Worm (Caenorhabditis elegans): Measurements from ENCODE around the gene sdz-28.

sdz-28 gene

DNA sequence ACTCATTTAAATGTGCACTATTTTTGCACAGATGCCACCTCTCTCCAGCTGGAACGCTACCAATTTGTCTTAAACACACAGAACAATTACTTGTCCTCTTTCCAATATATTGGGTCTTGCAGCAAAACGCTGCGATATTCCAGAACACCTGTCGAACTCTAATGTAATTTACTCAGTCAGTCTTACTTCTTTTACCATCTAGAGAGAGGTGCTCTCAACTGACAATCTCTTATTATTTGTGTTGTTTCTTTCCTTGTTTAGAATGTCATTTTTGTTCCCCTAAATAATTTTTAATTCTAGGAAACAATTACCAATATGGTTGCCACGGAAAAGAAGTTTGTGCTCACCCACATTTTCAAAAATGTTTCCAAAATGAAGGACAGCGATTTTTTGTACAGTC is at the start of gene sdz-28:
TSS of gene sdz-28 (plus strand) at position 301 of the 400 bp plus-strand sequence.
- TF ChIP-seq ceh-16 (tag; optimal IDR thresholded peaks at IDR 0.05) (no peak), ceh-28 (tag; optimal IDR thresholded peaks at IDR 0.05) (no peak), ama-1 (optimal IDR thresholded peaks at IDR 0.05) (no peak), R02D3.7 (tag; optimal IDR thresholded peaks at IDR 0.05) (no peak), elt-1 (tag; optimal IDR thresholded peaks at IDR 0.05) (no peak), tbx-2 (tag; optimal IDR thresholded peaks at IDR 0.05) (no peak), snpc-4 (tag; optimal IDR thresholded peaks at IDR 0.05) (no peak), elt-3 (tag; optimal IDR thresholded peaks at IDR 0.05) (no peak), unc-62 (GFP tag; optimal IDR thresholded peaks at IDR 0.05) (no peak), pqm-1 (tag; optimal IDR thresholded peaks at IDR 0.05) (no peak), nhr-12 (tag; optimal IDR thresholded peaks at IDR 0.05) (no peak), fkh-10 (GFP tag; optimal IDR thresholded peaks at IDR 0.05) (no peak), lin-15B (tag; optimal IDR thresholded peaks at IDR 0.05) (no peak), daf-12 (tag; optimal IDR thresholded peaks at IDR 0.05) (no peak), fkh-2 (tag; optimal IDR thresholded peaks at IDR 0.05) (no peak), skn-1 (tag; optimal IDR thresholded peaks at IDR 0.05) (no peak)

DNA sequence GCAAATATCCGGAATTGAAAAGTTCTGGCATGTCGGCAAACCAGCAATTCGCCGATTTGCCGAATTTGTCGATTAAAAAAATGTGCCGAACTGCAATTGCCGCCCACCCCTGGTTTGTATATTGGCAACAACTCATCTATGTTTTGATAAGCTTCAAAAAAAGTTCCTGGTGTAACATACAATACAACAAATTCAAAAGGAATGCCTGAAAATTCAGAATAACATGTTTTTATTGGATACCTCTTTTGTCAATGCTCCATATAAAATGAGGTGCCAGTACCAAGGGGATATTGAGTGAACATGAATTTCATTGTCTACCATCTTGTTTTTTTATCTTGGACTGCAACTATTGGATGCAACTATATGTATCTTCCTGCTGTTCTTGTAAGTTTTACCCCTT is 49.6 kb upstream of the sdz-28 start, which contains the start of gene T16A1.4:
TSS of gene T16A1.4 (plus strand) at position 301 of the 400 bp plus-strand sequence.
- TF ChIP-seq nhr-77 (tag; optimal IDR thresholded peaks at IDR 0.05) (no peak), aly-2 (tag; optimal IDR thresholded peaks at IDR 0.05) (no peak), fkh-10 (GFP tag; optimal IDR thresholded peaks at IDR 0.05) (no peak), pqm-1 (tag; optimal IDR thresholded peaks at IDR 0.05) (no peak), ceh-28 (tag; optimal IDR thresholded peaks at IDR 0.05) (no peak), ztf-4 (tag; optimal IDR thresholded peaks at IDR 0.05) (no peak), unc-62 (GFP tag; optimal IDR thresholded peaks at IDR 0.05) (no peak), snpc-4 (tag; optimal IDR thresholded peaks at IDR 0.05) (no peak), fos-1 (tag; optimal IDR thresholded peaks at IDR 0.05) (no peak), nhr-67 (tag; optimal IDR thresholded peaks at IDR 0.05) (no peak), jun-1 (tag; optimal IDR thresholded peaks at IDR 0.05) (no peak)

DNA sequence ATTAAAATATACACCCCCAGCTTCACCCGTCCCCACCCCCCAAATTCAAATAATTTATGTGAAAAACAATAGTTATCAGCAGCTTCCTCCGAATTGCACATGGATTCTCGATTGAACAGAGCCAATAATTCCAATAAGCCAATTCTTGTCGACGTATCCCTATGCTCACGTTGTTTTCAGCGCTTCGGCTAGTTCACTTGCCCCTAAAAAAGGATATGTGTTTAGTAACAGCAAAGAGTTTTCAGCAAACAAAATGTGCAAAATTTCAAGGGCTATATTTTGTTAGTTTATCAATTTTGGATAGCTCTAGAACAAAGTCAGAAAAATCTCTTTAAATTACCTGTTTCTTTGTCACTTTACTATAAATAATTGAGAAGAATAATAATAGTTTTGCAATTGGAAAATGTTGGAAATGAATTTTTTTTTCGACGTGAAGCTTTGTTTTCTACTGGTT is 47.1 kb upstream of the sdz-28 start, which contains the start of the genes T16A1.5 and fbxc-49:
TSS of gene T16A1.5 (minus strand) at position 101 of the 454 bp plus-strand sequence.
TSS of gene fbxc-49 (plus strand) at position 404 of the 454 bp plus-strand sequence.
- TF ChIP-seq ZK546.5 (tag; optimal IDR thresholded peaks at IDR 0.05) (no peak), snpc-4 (tag; optimal IDR thresholded peaks at IDR 0.05) (no peak), elt-2 (tag; optimal IDR thresholded peaks at IDR 0.05) (no peak), elt-1 (tag; optimal IDR thresholded peaks at IDR 0.05) (no peak), nhr-11 (tag; optimal IDR thresholded peaks at IDR 0.05) (no peak), fos-1 (tag; optimal IDR thresholded peaks at IDR 0.05) (no peak), nhr-43 (tag; optimal IDR thresholded peaks at IDR 0.05; ENCODE audit: poor library complexity, severe bottlenecking) (no peak), ama-1 (optimal IDR thresholded peaks at IDR 0.05) (no peak), ceh-9 (tag; optimal IDR thresholded peaks at IDR 0.05) (no peak), elt-3 (tag; optimal IDR thresholded peaks at IDR 0.05) (no peak), nhr-67 (tag; optimal IDR thresholded peaks at IDR 0.05) (no peak), pqm-1 (tag; optimal IDR thresholded peaks at IDR 0.05) (no peak), jun-1 (tag; optimal IDR thresholded peaks at IDR 0.05) (no peak), nfya-1 (tag; optimal IDR thresholded peaks at IDR 0.05; ENCODE audit: insufficient read depth) (no peak)

DNA sequence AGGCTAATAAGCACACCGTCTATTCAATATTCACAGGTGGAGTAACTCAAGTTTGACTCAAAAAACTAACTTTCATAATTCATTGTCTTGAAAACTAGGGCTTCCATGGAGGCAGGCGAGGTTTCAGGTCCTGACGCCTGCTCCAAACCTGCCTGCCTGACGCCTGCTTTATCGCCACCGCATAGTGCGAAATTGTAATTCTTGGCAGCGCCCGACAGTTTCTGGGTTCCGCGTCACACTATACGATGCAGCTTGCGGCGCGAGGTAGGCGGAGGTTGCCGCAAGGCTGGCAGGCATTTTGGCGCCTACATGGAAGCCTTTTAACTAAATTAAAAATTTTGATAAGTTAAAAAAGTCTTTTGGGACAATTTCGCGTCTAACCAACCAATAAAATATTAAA is 43.7 kb upstream of the sdz-28 start:
- TF ChIP-seq sea-2 (GFP tag; optimal IDR thresholded peaks at IDR 0.05) (no peak), eor-1 (tag; optimal IDR thresholded peaks at IDR 0.05) (no peak), egl-27 (tag; optimal IDR thresholded peaks at IDR 0.05) (no peak), tbx-2 (tag; optimal IDR thresholded peaks at IDR 0.05) (no peak), lin-15B (tag; optimal IDR thresholded peaks at IDR 0.05) (no peak)

DNA sequence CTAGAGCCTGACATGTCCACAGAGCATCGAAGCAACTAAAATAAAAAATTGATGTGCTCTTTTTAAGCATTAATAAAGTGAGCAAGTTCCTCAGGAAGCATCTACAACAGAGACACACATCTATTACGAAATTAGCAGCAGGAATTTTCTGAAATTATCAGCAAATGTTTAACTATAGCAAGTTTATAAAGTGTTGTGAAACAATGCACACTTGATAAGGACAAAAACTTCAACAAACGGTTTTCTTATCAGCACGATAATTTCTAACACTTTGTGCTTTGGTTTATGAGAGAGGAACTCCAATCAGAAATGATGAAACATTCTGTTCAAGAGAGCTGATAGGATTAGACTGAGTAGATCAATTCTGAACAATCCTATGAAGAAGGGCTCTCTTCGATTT is 40.3 kb upstream of the sdz-28 start, which contains the start of gene trpl-5:
TSS of gene trpl-5 (minus strand) at position 32 of the 400 bp plus-strand sequence.
- TF ChIP-seq jun-1 (tag; optimal IDR thresholded peaks at IDR 0.05): peak; percentile 23
- no peak for TF ChIP-seq snpc-4 (tag; optimal IDR thresholded peaks at IDR 0.05)
- TF ChIP-seq nhr-43 (tag; optimal IDR thresholded peaks at IDR 0.05; ENCODE audit: poor library complexity, severe bottlenecking): no peak
- TF ChIP-seq sea-2 (GFP tag; optimal IDR thresholded peaks at IDR 0.05): no peak
- no peak for TF ChIP-seq fos-1 (tag; optimal IDR thresholded peaks at IDR 0.05)
- no peak for TF ChIP-seq ztf-4 (tag; optimal IDR thresholded peaks at IDR 0.05)
- no peak for TF ChIP-seq elt-1 (tag; optimal IDR thresholded peaks at IDR 0.05)
- TF ChIP-seq nhr-76 (tag; optimal IDR thresholded peaks at IDR 0.05): no peak
- no peak for TF ChIP-seq mml-1 (tag; optimal IDR thresholded peaks at IDR 0.05)
- no peak for TF ChIP-seq ztf-11 (tag; optimal IDR thresholded peaks at IDR 0.05)
- TF ChIP-seq nhr-23 (tag; optimal IDR thresholded peaks at IDR 0.05): no peak
- peak; percentile 96 for TF ChIP-seq pqm-1 (tag; optimal IDR thresholded peaks at IDR 0.05)
- TF ChIP-seq eor-1 (tag; optimal IDR thresholded peaks at IDR 0.05): no peak
- no peak for TF ChIP-seq ceh-16 (tag; optimal IDR thresholded peaks at IDR 0.05)
- no peak for TF ChIP-seq lsy-12 (tag; optimal IDR thresholded peaks at IDR 0.05)
- TF ChIP-seq egl-5 (tag; optimal IDR thresholded peaks at IDR 0.05): no peak
- peak; percentile 95 for TF ChIP-seq elt-2 (tag; optimal IDR thresholded peaks at IDR 0.05)
- TF ChIP-seq nhr-12 (tag; optimal IDR thresholded peaks at IDR 0.05): no peak
- no peak for TF ChIP-seq egl-27 (tag; optimal IDR thresholded peaks at IDR 0.05)
- TF ChIP-seq ZK546.5 (tag; optimal IDR thresholded peaks at IDR 0.05): no peak
- no peak for TF ChIP-seq daf-12 (tag; optimal IDR thresholded peaks at IDR 0.05)
- TF ChIP-seq hmg-11 (tag; optimal IDR thresholded peaks at IDR 0.05): no peak
- TF ChIP-seq lin-39 (tag; optimal IDR thresholded peaks at IDR 0.05): no peak
- no peak for TF ChIP-seq zag-1 (tag; optimal IDR thresholded peaks at IDR 0.05)
- TF ChIP-seq fkh-2 (tag; optimal IDR thresholded peaks at IDR 0.05): no peak
- TF ChIP-seq lin-15B (tag; optimal IDR thresholded peaks at IDR 0.05): no peak

All from whole organism, L3 larva.